Fruit fly (Drosophila melanogaster): ENCODE measurements around the gene pr.

dm6 chr2L:20026351-20026849 lies 48.9 kb downstream of the pr start:
- TF ChIP-seq psq (optimal IDR thresholded peaks at IDR 0.05) (no peak), usp (GFP tag; optimal IDR thresholded peaks at IDR 0.05) (no peak), pan (optimal IDR thresholded peaks at IDR 0.05) (no peak), Dll (optimal IDR thresholded peaks at IDR 0.05) (no peak), CG8478 (optimal IDR thresholded peaks at IDR 0.05) (no peak)

All from whole organism.